Worm (Caenorhabditis elegans): ENCODE data around the gene Y113G7A.14.

Gene Y113G7A.14

ce11 chrV:20105210-20105793 lies 33.0 kb downstream of the Y113G7A.14 start:
- no peak for TF ChIP-seq lin-1 (GFP tag; IDR thresholded peaks at IDR 0.05)
- no peak for TF ChIP-seq php-3 (GFP tag; IDR thresholded peaks at IDR 0.05)
- TF ChIP-seq F44E2.7 (GFP tag; IDR thresholded peaks at IDR 0.05): peak; percentile 90; the same call in 1 of the 2 replicates
- no peak for TF ChIP-seq R02D3.7 (tag; optimal IDR thresholded peaks at IDR 0.05)
- TF ChIP-seq F49E8.2 (tag; optimal IDR thresholded peaks at IDR 0.05; ENCODE audit: borderline replicate concordance): no peak
- peak; percentile 100 for TF ChIP-seq ceh-28 (tag; optimal IDR thresholded peaks at IDR 0.05)
- TF ChIP-seq F10B5.3 (tag; optimal IDR thresholded peaks at IDR 0.05): no peak
- no peak for TF ChIP-seq unc-62 (GFP tag; optimal IDR thresholded peaks at IDR 0.05 in 1 of 2)
- no peak for TF ChIP-seq unc-62 (tag; optimal IDR thresholded peaks at IDR 0.05)
- TF ChIP-seq daf-8 (GFP tag; IDR thresholded peaks at IDR 0.05): no peak

DNA sequence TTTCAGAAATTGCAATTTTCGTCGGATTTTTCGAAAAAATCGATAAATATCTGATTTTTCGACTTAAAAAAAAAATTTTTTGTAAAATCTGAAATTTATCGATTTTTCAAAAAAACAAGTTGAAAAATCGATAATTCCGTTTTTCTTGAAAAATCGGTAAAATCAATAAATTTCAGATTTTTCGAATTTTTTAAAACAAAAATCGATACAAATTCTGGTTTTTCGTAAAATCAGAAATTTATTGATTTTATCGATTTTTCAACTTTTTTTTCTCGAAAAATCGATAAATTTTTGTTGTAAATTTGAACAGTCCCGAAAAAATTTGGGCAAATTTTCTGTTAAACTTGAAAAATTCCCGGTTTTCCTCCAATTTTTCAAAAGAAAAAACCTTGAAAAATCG lies 33.8 kb downstream of the Y113G7A.14 start:
- TF ChIP-seq madf-5 (GFP tag; IDR thresholded peaks at IDR 0.05): no peak
- peak; percentile 84 for TF ChIP-seq ceh-28 (tag; optimal IDR thresholded peaks at IDR 0.05)

ce11 chrV:20097164-20097563 lies 41.1 kb downstream of the Y113G7A.14 start:
- TF ChIP-seq ZK546.5 (tag; optimal IDR thresholded peaks at IDR 0.05): no peak
- TF ChIP-seq set-16 (GFP tag; IDR thresholded peaks at IDR 0.05): peak; percentile 74

- no peak for TF ChIP-seq set-16 (GFP tag; IDR thresholded peaks at IDR 0.05)
- 0 out of 2 replicates have a peak, but pooled peaks have one; percentile 10 for TF ChIP-seq lin-38 (GFP tag; IDR thresholded peaks at IDR 0.05)
Measured at ce11 chrV:20094908-20095307, 43.3 kb downstream of the Y113G7A.14 start, which contains the start of gene nlp-69. Gene nlp-69, minus strand, starts transcription at chrV:20095008.

- no peak for TF ChIP-seq dve-1 (tag; optimal IDR thresholded peaks at IDR 0.05; ENCODE audit: insufficient read depth)
- no peak for TF ChIP-seq duxl-1 (tag; optimal IDR thresholded peaks at IDR 0.05; ENCODE audit: poor library complexity)
- TF ChIP-seq dmd-8 (GFP tag; IDR thresholded peaks at IDR 0.05): no peak
- TF ChIP-seq F44E2.7 (GFP tag; IDR thresholded peaks at IDR 0.05): no peak
- TF ChIP-seq ZK546.5 (tag; optimal IDR thresholded peaks at IDR 0.05): no peak
- TF ChIP-seq madf-9 (GFP tag; conservative IDR thresholded peaks at IDR 0.05): no peak
- TF ChIP-seq Y48G9A.11 (GFP tag; IDR thresholded peaks at IDR 0.05): no peak
- TF ChIP-seq nhr-77 (tag; optimal IDR thresholded peaks at IDR 0.05): no peak
- no peak for TF ChIP-seq unc-39 (tag; optimal IDR thresholded peaks at IDR 0.05)
- no peak for TF ChIP-seq skn-1 (tag; optimal IDR thresholded peaks at IDR 0.05)
- no peak for TF ChIP-seq egl-43 (GFP tag; IDR thresholded peaks at IDR 0.05)
- no peak for TF ChIP-seq ceh-82 (tag; optimal IDR thresholded peaks at IDR 0.05)
- no peak for TF ChIP-seq F37D6.2 (tag; optimal IDR thresholded peaks at IDR 0.05)
- TF ChIP-seq nhr-28 (tag; optimal IDR thresholded peaks at IDR 0.05): no peak
Measured at ce11 chrV:20093940-20094339, 44.3 kb downstream of the Y113G7A.14 start.

DNA sequence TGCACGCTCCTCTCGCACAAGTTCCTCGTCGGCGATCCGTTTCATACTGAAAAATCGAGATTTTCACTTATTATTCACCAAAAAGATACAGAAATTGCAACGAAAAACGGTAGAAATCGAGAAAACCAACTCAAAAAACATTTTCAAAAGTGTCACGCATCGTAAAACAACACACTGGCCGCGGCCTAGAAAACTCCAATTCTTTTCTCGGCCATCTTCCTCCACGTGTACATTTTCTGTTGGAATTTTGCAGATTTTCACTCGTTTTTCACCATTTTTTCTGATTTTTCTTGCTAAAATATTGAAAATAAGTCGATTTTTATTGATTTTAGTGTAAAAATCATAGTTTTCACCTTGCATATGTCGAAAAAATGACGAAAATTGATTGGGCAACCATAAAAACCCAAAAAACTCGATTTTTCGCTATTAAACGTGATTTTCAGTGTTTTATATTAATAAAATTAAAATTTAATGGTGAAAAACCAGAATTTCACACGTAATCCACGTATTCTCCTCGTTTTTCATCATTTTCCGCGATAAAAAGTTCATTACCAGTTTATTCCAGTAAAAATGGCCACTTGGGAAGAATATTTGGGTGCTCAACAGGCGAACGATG lies 47.5 kb downstream of the Y113G7A.14 start, which contains the start of the genes dcs-1 and sec-23:
Gene dcs-1 (minus strand): TSS at position 46 of the 616 bp plus-strand sequence.
Gene sec-23 (plus strand): TSS at position 566 of the 616 bp plus-strand sequence.
- TF ChIP-seq F44E2.7 (GFP tag; IDR thresholded peaks at IDR 0.05) (0 out of 2 replicates have a peak, but pooled peaks have one; percentile 52), mxl-3 (GFP tag; optimal IDR thresholded peaks at IDR 0.05) (peak; percentile 80), hif-1 (tag; optimal IDR thresholded peaks at IDR 0.05) (peak in 1 of 2 experiments; percentile 49), mdl-1 (tag; optimal IDR thresholded peaks at IDR 0.05) (peak in 1 of 2 experiments; percentile 66), lin-29 (GFP tag; IDR thresholded peaks at IDR 0.05) (no peak), nhr-25 (tag; optimal IDR thresholded peaks at IDR 0.05; ENCODE audit: borderline replicate concordance, insufficient read depth) (no peak), mes-2 (tag; optimal IDR thresholded peaks at IDR 0.05; ENCODE audit: poor library complexity, severe bottlenecking) (peak; percentile 88), unc-130 (GFP tag; optimal IDR thresholded peaks at IDR 0.05) (peak; percentile 69), dpl-1 (GFP tag; optimal IDR thresholded peaks at IDR 0.05) (peak; percentile 18), lin-13 (GFP tag; optimal IDR thresholded peaks at IDR 0.05) (peak; percentile 7), madf-9 (GFP tag; conservative IDR thresholded peaks at IDR 0.05) (no peak), lsy-2 (tag; optimal IDR thresholded peaks at IDR 0.05) (no peak)

Data from whole organism, L4 larva.